Worm (Caenorhabditis elegans) whole organism, young adult: ENCODE data around the gene ocr-4.

ENCODE experiments used
- B0336.3 ChIP-seq: fragments of 200-800 bp; sonication (Bioruptor generic); IDR thresholded peaks from 2 replicates; pipeline ENCODE4 v1.3.6; 2022; ENCODE audit warnings: missing genetic modification characterization, missing compliant biosample characterization
- F37B4.10 ChIP-seq: fragments of 200-800 bp; sonication (Bioruptor generic); IDR thresholded peaks from 2 replicates; pipeline ENCODE4 v1.3.6; 2022; ENCODE audit warnings: missing genetic modification characterization, missing compliant biosample characterization
- F52B5.7 ChIP-seq: sonication (generic microtip); optimal IDR thresholded peaks from 2 replicates; lab custom pipeline; 2016; ENCODE audit warnings: mild to moderate bottlenecking, missing genetic modification characterization, missing compliant biosample characterization
- F55B11.4 ChIP-seq: sonication (generic microtip); optimal IDR thresholded peaks from 2 replicates; lab custom pipeline; 2016; ENCODE audit warnings: missing compliant biosample characterization, missing genetic modification characterization, borderline replicate concordance; ENCODE audit not compliant: insufficient read depth
- K11D2.4 ChIP-seq: fragments of 200-800 bp; sonication (Bioruptor generic); IDR thresholded peaks from 2 replicates; pipeline ENCODE4 v1.3.6; 2022; ENCODE audit warnings: missing genetic modification reagents, missing genetic modification characterization, missing compliant biosample characterization
- T07F8.4 ChIP-seq: sonication (generic microtip); optimal IDR thresholded peaks from 2 replicates; lab custom pipeline; 2016; ENCODE audit warnings: mild to moderate bottlenecking, missing genetic modification characterization, moderate library complexity, missing compliant biosample characterization
- Y53G8AR.9 ChIP-seq: fragments of 200-800 bp; sonication (Bioruptor generic); conservative IDR thresholded peaks from 2 replicates; pipeline ENCODE4 v1.3.6; 2022; ENCODE audit warnings: missing genetic modification reagents, missing genetic modification characterization, missing compliant biosample characterization
- Y56A3A.18 ChIP-seq: fragments of 200-800 bp; sonication (Bioruptor generic); IDR thresholded peaks from 2 replicates; pipeline ENCODE4 v1.3.6; 2022; ENCODE audit warnings: missing genetic modification reagents, missing genetic modification characterization, missing compliant biosample characterization
- Y67H2A.10 ChIP-seq: fragments of 200-800 bp; sonication (Bioruptor generic); conservative IDR thresholded peaks from 2 replicates; pipeline ENCODE4 v1.3.6; 2022; ENCODE audit warnings: missing genetic modification reagents, missing genetic modification characterization, missing compliant biosample characterization
- atf-7 ChIP-seq: sonication (generic microtip); optimal IDR thresholded peaks from 2 replicates; lab custom pipeline; 2017; ENCODE audit warnings: mild to moderate bottlenecking, missing genetic modification characterization, missing compliant biosample characterization
- attf-3 ChIP-seq: fragments of 200-800 bp; sonication (Bioruptor generic); conservative IDR thresholded peaks from 2 replicates; pipeline ENCODE4 v1.3.6; 2022; ENCODE audit warnings: missing genetic modification reagents, missing genetic modification characterization, missing compliant biosample characterization
- bed-1 ChIP-seq: fragments of 200-800 bp; sonication (Bioruptor generic); IDR thresholded peaks from 2 replicates; pipeline ENCODE4 v1.3.6; 2022; ENCODE audit warnings: missing genetic modification reagents, missing genetic modification characterization, missing compliant biosample characterization
- cebp-1 ChIP-seq, 2 experiments: fragments of 200-800 bp in 1 of 2; sonication (Bioruptor generic) in 1 of 2; sonication (generic microtip) in 1 of 2; IDR thresholded peaks in 1 of 2; optimal IDR thresholded peaks in 1 of 2; 2 replicates each; pipeline versions ENCODE4 v1.3.6 to Lab custom; 2017 to 2022; ENCODE audit warnings: missing compliant biosample characterization in 2 of 2, missing genetic modification characterization in 2 of 2, mild to moderate bottlenecking in 1 of 2, missing genetic modification reagents in 1 of 2, moderate library complexity in 1 of 2
- ceh-40 ChIP-seq: fragments of 200-800 bp; sonication (Bioruptor generic); IDR thresholded peaks from 2 replicates; pipeline ENCODE4 v1.3.6; 2022; ENCODE audit warnings: missing genetic modification characterization, missing compliant biosample characterization
- ceh-58 ChIP-seq: fragments of 200-800 bp; sonication (Bioruptor generic); IDR thresholded peaks from 2 replicates; pipeline ENCODE4 v1.3.6; 2022; ENCODE audit warnings: missing genetic modification characterization, missing compliant biosample characterization
- dox-1 ChIP-seq: fragments of 200-800 bp; sonication (Bioruptor generic); IDR thresholded peaks from 2 replicates; pipeline ENCODE4 v1.3.6; 2022; ENCODE audit warnings: missing genetic modification reagents, missing genetic modification characterization, missing compliant biosample characterization
- egl-44 ChIP-seq: fragments of 200-800 bp; sonication (Bioruptor generic); IDR thresholded peaks from 2 replicates; pipeline ENCODE4 v1.3.6; 2022; ENCODE audit warnings: missing genetic modification reagents, missing genetic modification characterization, missing compliant biosample characterization
- ekl-4 ChIP-seq: fragments of 200-800 bp; sonication (Bioruptor generic); IDR thresholded peaks from 2 replicates; pipeline ENCODE4 v1.3.6; 2022; ENCODE audit warnings: missing genetic modification reagents, missing genetic modification characterization, missing compliant biosample characterization
- ets-4 ChIP-seq: fragments of 200-800 bp; sonication (Bioruptor generic); optimal IDR thresholded peaks from 2 replicates; lab custom pipeline; 2018; ENCODE audit warnings: mild to moderate bottlenecking, missing genetic modification characterization, missing compliant biosample characterization
- him-1 ChIP-seq: sonication (generic microtip); optimal IDR thresholded peaks from 2 replicates; lab custom pipeline; 2016; ENCODE audit warnings: missing genotype, missing genetic modification reagents, missing genetic modification characterization, missing compliant biosample characterization
- hlh-12 ChIP-seq: sonication (generic microtip); optimal IDR thresholded peaks from 2 replicates; lab custom pipeline; 2016; ENCODE audit warnings: missing genetic modification characterization, missing compliant biosample characterization
- hmg-20 ChIP-seq: fragments of 200-800 bp; sonication (Bioruptor generic); IDR thresholded peaks from 2 replicates; pipeline ENCODE4 v1.3.6; 2022; ENCODE audit warnings: missing genetic modification reagents, missing genetic modification characterization, missing compliant biosample characterization
- let-607 ChIP-seq, 2 experiments: fragments of 200-800 bp in 1 of 2; sonication (Bioruptor generic) in 1 of 2; sonication (generic microtip) in 1 of 2; optimal IDR thresholded peaks; 2 replicates each; lab custom pipeline; 2016 to 2018; ENCODE audit warnings: mild to moderate bottlenecking in 2 of 2, missing compliant biosample characterization in 2 of 2, missing genetic modification characterization in 2 of 2, moderate library complexity in 2 of 2, missing genotype in 1 of 2
- lin-54 ChIP-seq: fragments of 200-800 bp; sonication (Bioruptor generic); optimal IDR thresholded peaks from 2 replicates; lab custom pipeline; 2018; ENCODE audit warnings: mild to moderate bottlenecking, missing genetic modification characterization, missing compliant biosample characterization
- lsl-1 ChIP-seq: fragments of 200-800 bp; sonication (Bioruptor generic); optimal IDR thresholded peaks from 2 replicates; lab custom pipeline; 2018; ENCODE audit warnings: mild to moderate bottlenecking, missing genetic modification characterization, moderate library complexity, missing compliant biosample characterization
- madf-10 ChIP-seq: sonication (generic microtip); optimal IDR thresholded peaks from 2 replicates; lab custom pipeline; 2016; ENCODE audit warnings: mild to moderate bottlenecking, missing genetic modification characterization, missing compliant biosample characterization
- madf-3 ChIP-seq: fragments of 200-800 bp; sonication (Bioruptor generic); IDR thresholded peaks from 2 replicates; pipeline ENCODE4 v1.3.6; 2022; ENCODE audit warnings: missing genetic modification reagents, missing genetic modification characterization, missing compliant biosample characterization
- mcd-1 ChIP-seq: fragments of 200-800 bp; sonication (Bioruptor generic); IDR thresholded peaks from 2 replicates; pipeline ENCODE4 v1.3.6; 2022; ENCODE audit warnings: missing genetic modification reagents, missing genetic modification characterization, missing compliant biosample characterization
- nhr-80 ChIP-seq: sonication (generic microtip); optimal IDR thresholded peaks from 2 replicates; lab custom pipeline; 2016; ENCODE audit warnings: missing genetic modification characterization, missing compliant biosample characterization
- nhr-90 ChIP-seq: sonication (generic microtip); optimal IDR thresholded peaks from 2 replicates; lab custom pipeline; 2016; ENCODE audit warnings: missing genotype, mild to moderate bottlenecking, missing genetic modification characterization, missing compliant biosample characterization
- pha-4 ChIP-seq: fragments of 150-350 bp; sonication (generic microtip); optimal IDR thresholded peaks from 2 replicates; lab custom pipeline; 2014; ENCODE audit warnings: missing biosample characterization, missing genetic modification reagents, missing genetic modification characterization
- rpc-1 ChIP-seq, 2 experiments: fragments of 150-350 bp in 1 of 2; sonication (generic microtip) in 1 of 2; optimal IDR thresholded peaks; 2 replicates each; lab custom pipeline; 2014 to 2018; ENCODE audit warnings: missing biosample characterization in 1 of 2, missing genetic modification characterization in 1 of 2, missing genetic modification reagents in 1 of 2, missing genotype in 1 of 2
- sdz-38 ChIP-seq: sonication (generic microtip); optimal IDR thresholded peaks from 2 replicates; lab custom pipeline; 2016; ENCODE audit warnings: missing genotype, missing genetic modification characterization, missing compliant biosample characterization
- sea-2 ChIP-seq: fragments of 200-800 bp; sonication (Bioruptor generic); IDR thresholded peaks from 2 replicates; pipeline ENCODE4 v1.3.6; 2022; ENCODE audit warnings: missing genetic modification characterization, missing compliant biosample characterization
- snpc-3.4 ChIP-seq: sonication (generic microtip); optimal IDR thresholded peaks from 2 replicates; lab custom pipeline; 2017; ENCODE audit warnings: missing genetic modification characterization, mild to moderate bottlenecking, missing compliant biosample characterization, antibody characterized with exemption, moderate library complexity, missing genotype, missing genetic modification reagents
- somi-1 ChIP-seq: fragments of 200-800 bp; sonication (Bioruptor generic); optimal IDR thresholded peaks from 2 replicates; lab custom pipeline; 2018; ENCODE audit warnings: mild to moderate bottlenecking, missing genetic modification characterization, missing compliant biosample characterization
- tbp1 ChIP-seq: fragments of 200-800 bp; sonication (Bioruptor generic); optimal IDR thresholded peaks from 2 replicates; lab custom pipeline; 2018; ENCODE audit warnings: mild to moderate bottlenecking, missing genetic modification characterization, missing compliant biosample characterization
- tbx-9 ChIP-seq: sonication (generic microtip); optimal IDR thresholded peaks from 2 replicates; lab custom pipeline; 2016; ENCODE audit warnings: borderline replicate concordance, missing genetic modification characterization, inconsistent platforms, missing compliant biosample characterization
- tlf-1 ChIP-seq: fragments of 200-800 bp; sonication (Bioruptor generic); optimal IDR thresholded peaks from 2 replicates; lab custom pipeline; 2018; ENCODE audit warnings: mild to moderate bottlenecking, missing genetic modification characterization, missing compliant biosample characterization
- ztf-22 ChIP-seq: fragments of 200-800 bp; sonication (Bioruptor generic); optimal IDR thresholded peaks from 2 replicates; lab custom pipeline; 2018; ENCODE audit warnings: mild to moderate bottlenecking, missing genetic modification characterization, moderate library complexity, missing compliant biosample characterization

ocr-4 gene

DNA sequence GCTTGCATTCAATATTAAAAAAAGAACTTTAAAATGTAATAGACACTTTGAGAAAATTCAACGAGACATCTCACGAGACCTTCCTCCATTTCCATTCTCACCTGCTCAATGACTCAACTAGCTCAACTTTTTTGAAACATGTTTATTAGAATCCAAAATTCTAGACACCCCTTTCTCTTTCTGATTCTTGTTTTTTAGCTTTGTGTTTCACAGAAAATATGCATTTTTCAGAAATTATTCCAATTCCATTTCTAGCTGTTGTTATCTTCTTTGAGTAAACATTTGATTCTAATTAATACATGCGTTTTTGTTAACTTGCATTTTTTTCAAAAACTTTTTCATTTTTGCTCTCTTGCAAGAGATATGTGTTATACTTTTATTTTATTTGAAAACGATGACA, 31.1 kb downstream of the ocr-4 start:
- TF ChIP-seq Y67H2A.10 (GFP tag; lab: Robert Waterston, UW) (no peak), F52B5.7 (tag; lab: Kevin White, UChicago) (no peak), B0336.3 (no peak), F55B11.4 (tag; lab: Kevin White, UChicago) (no peak), ets-4 (GFP tag; lab: Kevin White, UChicago) (no peak)

DNA sequence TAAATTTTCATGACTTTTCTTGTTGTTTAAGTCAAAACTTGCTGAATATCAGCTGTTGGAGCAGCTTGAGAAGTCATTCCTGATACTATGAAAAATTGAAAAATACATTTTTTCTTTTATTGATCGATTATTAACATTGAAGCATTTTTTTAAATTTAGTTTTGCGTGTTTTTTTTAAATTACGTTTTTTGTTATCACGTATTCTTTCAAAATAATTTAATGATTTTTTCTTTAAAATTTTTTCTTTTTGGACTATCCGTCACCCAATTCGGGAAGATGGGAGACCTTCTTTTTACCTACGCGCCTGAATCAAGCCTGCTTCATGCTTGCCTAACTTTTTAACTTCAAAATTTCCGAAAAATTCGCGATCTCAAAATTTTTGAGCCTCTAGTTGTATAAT, 38.5 kb downstream of the ocr-4 start, which contains the start of gene F42C5.5:
Gene F42C5.5, minus strand, starts transcription at position 101 of the 400 bp plus-strand sequence.
- TF ChIP-seq cebp-1 (GFP tag; IDR thresholded peaks at IDR 0.05; lab: Robert Waterston, UW), result no peak
- TF ChIP-seq cebp-1 (tag; optimal IDR thresholded peaks at IDR 0.05; lab: Kevin White, UChicago), result no peak
- TF ChIP-seq F37B4.10, result no peak
- TF ChIP-seq tbx-9, result no peak
- no peak for TF ChIP-seq sdz-38
- TF ChIP-seq madf-3, result no peak
- no peak for TF ChIP-seq ceh-40 (GFP tag; lab: Robert Waterston, UW)
- TF ChIP-seq rpc-1 (optimal IDR thresholded peaks at IDR 0.05; lab: Kevin White, UChicago), result no peak
- no peak for TF ChIP-seq rpc-1 (tag; optimal IDR thresholded peaks at IDR 0.05; lab: Kevin White, UChicago)
- no peak for TF ChIP-seq Y56A3A.18 (GFP tag; lab: Robert Waterston, UW)
- no peak for TF ChIP-seq madf-10 (tag; lab: Kevin White, UChicago)
- TF ChIP-seq atf-7 (tag; lab: Kevin White, UChicago), result no peak
- TF ChIP-seq ceh-58 (GFP tag; lab: Robert Waterston, UW), result no peak
- TF ChIP-seq sea-2 (GFP tag; lab: Robert Waterston, UW), result no peak
- no peak for TF ChIP-seq egl-44 (GFP tag; lab: Robert Waterston, UW)
- no peak for TF ChIP-seq attf-3 (GFP tag; lab: Robert Waterston, UW)
- no peak for TF ChIP-seq T07F8.4 (tag; lab: Kevin White, UChicago)
- no peak for TF ChIP-seq Y67H2A.10 (GFP tag; lab: Robert Waterston, UW)
- TF ChIP-seq dox-1 (GFP tag; lab: Robert Waterston, UW), result no peak
- TF ChIP-seq, all 124 proteins: peak for 0

- TF ChIP-seq nhr-80 (no peak), Y53G8AR.9 (no peak), somi-1 (GFP tag; lab: Kevin White, UChicago) (no peak), lin-54 (GFP tag; lab: Kevin White, UChicago) (no peak), tbp1 (no peak), ztf-22 (no peak), mcd-1 (GFP tag; lab: Robert Waterston, UW) (no peak), nhr-90 (tag; lab: Kevin White, UChicago) (no peak), hmg-20 (GFP tag; lab: Robert Waterston, UW) (no peak), K11D2.4 (GFP tag; lab: Robert Waterston, UW) (no peak), Y56A3A.18 (GFP tag; lab: Robert Waterston, UW) (no peak)
Observed at ce11 chrIV:7291957-7292356, 40.6 kb downstream of the ocr-4 start, which contains the start of gene F42C5.4. Gene F42C5.4 (minus strand): TSS chrIV:7292127.

DNA sequence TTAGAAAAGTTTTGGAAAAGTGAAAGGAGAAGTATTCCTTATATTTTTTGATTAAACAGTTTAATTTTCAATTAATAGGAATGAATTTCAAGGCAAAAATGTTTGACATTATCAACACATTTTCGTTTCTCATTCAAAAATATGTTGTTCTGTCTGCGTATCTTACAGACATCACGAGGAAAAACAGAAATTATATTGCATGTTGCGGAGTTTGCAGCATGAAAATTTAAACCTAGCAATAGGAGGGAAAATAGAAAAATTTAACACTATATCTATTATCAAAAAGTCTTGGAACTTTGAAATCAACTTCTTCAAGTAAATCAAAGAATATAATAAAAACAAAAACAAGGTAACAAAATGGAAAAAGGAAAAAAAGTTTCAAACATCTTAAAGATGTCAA, 41.5 kb downstream of the ocr-4 start:
- no peak for TF ChIP-seq bed-1 (GFP tag; lab: Robert Waterston, UW)
- TF ChIP-seq lsl-1 (GFP tag; lab: Kevin White, UChicago), result no peak
- TF ChIP-seq ceh-40 (GFP tag; lab: Robert Waterston, UW), result no peak
- no peak for TF ChIP-seq pha-4 (tag; lab: Kevin White, UChicago)
- TF ChIP-seq let-607 (tag; optimal IDR thresholded peaks at IDR 0.05; lab: Kevin White, UChicago), result no peak
- TF ChIP-seq tlf-1, result no peak
- no peak for TF ChIP-seq mcd-1 (GFP tag; lab: Robert Waterston, UW)
- TF ChIP-seq ekl-4 (GFP tag; lab: Robert Waterston, UW), result no peak
- no peak for TF ChIP-seq him-1 (tag; lab: Kevin White, UChicago)
- TF ChIP-seq hlh-12 (tag; lab: Kevin White, UChicago), result no peak
- no peak for TF ChIP-seq snpc-3.4 (tag; lab: Kevin White, UChicago)
